Worm (Caenorhabditis elegans) whole organism, early embryonic: ENCODE measurements around the gene tbc-3.

Source experiments
- aly-1 ChIP-seq: sonication (generic microtip); optimal IDR thresholded peaks from 2 replicates; lab custom pipeline; 2016; ENCODE audit warnings: missing genetic modification characterization, missing compliant biosample characterization
- ama-1 ChIP-seq: fragments of 150-350 bp; optimal IDR thresholded peaks from 2 replicates; lab custom pipeline; 2014
- ceh-36 ChIP-seq: sonication (generic microtip); optimal IDR thresholded peaks from 2 replicates; lab custom pipeline; 2016; ENCODE audit warnings: missing genetic modification characterization, inconsistent platforms, missing compliant biosample characterization
- ets-7 ChIP-seq: sonication (generic microtip); optimal IDR thresholded peaks from 2 replicates; lab custom pipeline; 2016; ENCODE audit warnings: missing genotype, missing genetic modification characterization, missing compliant biosample characterization
- hnd-1 ChIP-seq: sonication (generic microtip); optimal IDR thresholded peaks from 2 replicates; lab custom pipeline; 2016; ENCODE audit warnings: missing genetic modification characterization, missing compliant biosample characterization
- scrt-1 ChIP-seq: fragments of 200-800 bp; sonication (Bioruptor generic); IDR thresholded peaks from 2 replicates; pipeline ENCODE4 v1.3.6; 2022; ENCODE audit warnings: missing genetic modification characterization, missing compliant biosample characterization

ce11 chrIV:9920426-9920825, 21.6 kb downstream of the tbc-3 start:
- no peak for TF ChIP-seq ets-7 (tag; lab: Kevin White, UChicago)
- no peak for TF ChIP-seq ceh-36 (tag; lab: Kevin White, UChicago)
- no peak for TF ChIP-seq hnd-1 (tag; lab: Kevin White, UChicago)
- TF ChIP-seq scrt-1 (GFP tag; lab: Robert Waterston, UW), result no peak
- TF ChIP-seq ama-1 (lab: Kevin White, UChicago), result no peak
- TF ChIP-seq aly-1 (tag; lab: Kevin White, UChicago), result no peak
